In genomic region chrV:12465399-12465798, ce11 we compare ENCODE assay signal across 4 worm cellular contexts.
A peak's percentile ranks its signal among the peaks of the same experiment; 100 is the strongest.
TF ChIP-seq lines count a peak whose summit lies in the region.

No protein-coding gene starts in this region.

TF ChIP-seq in whole organism, L2 larva, 48 proteins besides CTCF, POLR2A, EP300 and RAD21 (continues in another document):
- peak; percentile 63 for TF ChIP-seq nhr-25 (tag; optimal IDR thresholded peaks at IDR 0.05; lab: Kevin White, UChicago)
- TF ChIP-seq ama-1 (optimal IDR thresholded peaks at IDR 0.05; lab: Kevin White, UChicago): no peak
- TF ChIP-seq ztf-11 (tag; optimal IDR thresholded peaks at IDR 0.05; lab: Kevin White, UChicago): no peak
- peak; percentile 95 for TF ChIP-seq sma-9 (GFP tag; optimal IDR thresholded peaks at IDR 0.05; lab: Kevin White, UChicago)
- TF ChIP-seq sma-9 (tag; optimal IDR thresholded peaks at IDR 0.05; lab: Kevin White, UChicago): peak; percentile 23
- peak; percentile 64 for TF ChIP-seq lin-13 (GFP tag; optimal IDR thresholded peaks at IDR 0.05; lab: Kevin White, UChicago)
- TF ChIP-seq Y55F3AM.14 (GFP tag; optimal IDR thresholded peaks at IDR 0.05; lab: Kevin White, UChicago): peak; percentile 73
- TF ChIP-seq peb-1 (tag; optimal IDR thresholded peaks at IDR 0.05; lab: Kevin White, UChicago): no peak
- peak; percentile 89 for TF ChIP-seq crh-2 (tag; optimal IDR thresholded peaks at IDR 0.05; lab: Kevin White, UChicago)
- TF ChIP-seq alr-1 (tag; optimal IDR thresholded peaks at IDR 0.05; lab: Kevin White, UChicago): no peak
- peak; percentile 96 for TF ChIP-seq C34F6.9 (tag; optimal IDR thresholded peaks at IDR 0.05; lab: Kevin White, UChicago)
- TF ChIP-seq fos-1 (tag; optimal IDR thresholded peaks at IDR 0.05; lab: Kevin White, UChicago): peak; percentile 20
- peak; percentile 59 for TF ChIP-seq ztf-4 (tag; optimal IDR thresholded peaks at IDR 0.05; lab: Kevin White, UChicago)
- no peak for TF ChIP-seq elt-1 (tag; optimal IDR thresholded peaks at IDR 0.05; lab: Kevin White, UChicago)
- peak; percentile 86 for TF ChIP-seq nhr-129 (tag; optimal IDR thresholded peaks at IDR 0.05; lab: Kevin White, UChicago)
- TF ChIP-seq mdl-1 (tag; optimal IDR thresholded peaks at IDR 0.05; lab: Kevin White, UChicago): peak in 1 of 2 experiments; percentile 67
- no peak for TF ChIP-seq ceh-16 (tag; optimal IDR thresholded peaks at IDR 0.05; lab: Kevin White, UChicago)
- TF ChIP-seq lin-39 (tag; optimal IDR thresholded peaks at IDR 0.05; lab: Kevin White, UChicago): no peak
- TF ChIP-seq egl-27 (tag; optimal IDR thresholded peaks at IDR 0.05; lab: Kevin White, UChicago): peak; percentile 79
- TF ChIP-seq nhr-23 (tag; optimal IDR thresholded peaks at IDR 0.05; lab: Kevin White, UChicago): no peak
- TF ChIP-seq nhr-6 (tag; optimal IDR thresholded peaks at IDR 0.05; lab: Kevin White, UChicago): no peak
- no peak for TF ChIP-seq dmd-4 (tag; optimal IDR thresholded peaks at IDR 0.05; lab: Kevin White, UChicago)
- no peak for TF ChIP-seq elt-3 (tag; optimal IDR thresholded peaks at IDR 0.05; lab: Kevin White, UChicago)
- peak; percentile 32 for TF ChIP-seq snpc-4 (tag; optimal IDR thresholded peaks at IDR 0.05; lab: Kevin White, UChicago)

TF ChIP-seq in whole organism, L4 larva, 104 proteins besides CTCF, POLR2A, EP300 and RAD21 (continues in another document):
- TF ChIP-seq set-16 (GFP tag; IDR thresholded peaks at IDR 0.05; lab: Robert Waterston, UW) (peak; percentile 95), saeg-2 (GFP tag; IDR thresholded peaks at IDR 0.05; lab: Robert Waterston, UW) (0 out of 2 replicates have a peak, but pooled peaks have one; percentile 27), nhr-6 (tag; optimal IDR thresholded peaks at IDR 0.05; lab: Kevin White, UChicago) (peak; percentile 50), lin-1 (GFP tag; IDR thresholded peaks at IDR 0.05; lab: Robert Waterston, UW) (no peak), spr-1 (tag; optimal IDR thresholded peaks at IDR 0.05; lab: Kevin White, UChicago) (no peak), Y75B8A.6 (GFP tag; IDR thresholded peaks at IDR 0.05; lab: Robert Waterston, UW) (0 out of 2 replicates have a peak, but pooled peaks have one; percentile 29), nhr-41 (GFP tag; IDR thresholded peaks at IDR 0.05; lab: Robert Waterston, UW) (no peak), Y105C5A.15 (GFP tag; IDR thresholded peaks at IDR 0.05; lab: Robert Waterston, UW) (no peak), F44E2.7 (GFP tag; IDR thresholded peaks at IDR 0.05; lab: Robert Waterston, UW) (no peak), zip-2 (tag; optimal IDR thresholded peaks at IDR 0.05; lab: Kevin White, UChicago) (no peak), unc-62 (GFP tag; optimal IDR thresholded peaks at IDR 0.05 in 1 of 2; lab: Kevin White, UChicago) (peak in 1 of 2 experiments; percentile 50), unc-62 (tag; optimal IDR thresholded peaks at IDR 0.05; lab: Kevin White, UChicago) (no peak), duxl-1 (tag; optimal IDR thresholded peaks at IDR 0.05; lab: Kevin White, UChicago; ENCODE audit: poor library complexity) (no peak), Y5F2A.4 (GFP tag; optimal IDR thresholded peaks at IDR 0.05; lab: Kevin White, UChicago) (no peak), php-3 (GFP tag; IDR thresholded peaks at IDR 0.05; lab: Robert Waterston, UW) (no peak), egl-43 (GFP tag; IDR thresholded peaks at IDR 0.05; lab: Robert Waterston, UW) (peak; percentile 71), lin-38 (GFP tag; IDR thresholded peaks at IDR 0.05; lab: Robert Waterston, UW) (no peak), daf-19 (GFP tag; conservative IDR thresholded peaks at IDR 0.05; lab: Robert Waterston, UW) (no peak), nhr-11 (tag; optimal IDR thresholded peaks at IDR 0.05; lab: Kevin White, UChicago) (peak; percentile 80), lin-39 (tag; optimal IDR thresholded peaks at IDR 0.05; lab: Kevin White, UChicago) (no peak), unc-130 (GFP tag; optimal IDR thresholded peaks at IDR 0.05; lab: Kevin White, UChicago) (no peak), Y48G9A.11 (GFP tag; IDR thresholded peaks at IDR 0.05; lab: Robert Waterston, UW) (no peak), ceh-28 (tag; optimal IDR thresholded peaks at IDR 0.05; lab: Kevin White, UChicago) (peak; percentile 31), dve-1 (tag; optimal IDR thresholded peaks at IDR 0.05; lab: Kevin White, UChicago; ENCODE audit: insufficient read depth) (peak; percentile 42)

TF ChIP-seq in whole organism, late embryonic, 69 proteins besides CTCF, POLR2A, EP300 and RAD21 (continues in another document):
- TF ChIP-seq ttx-3 (tag; optimal IDR thresholded peaks at IDR 0.05; lab: Kevin White, UChicago) (no peak), sox-2 (GFP tag; IDR thresholded peaks at IDR 0.05; lab: Robert Waterston, UW) (peak; percentile 38; the same call in 1 of the 2 replicates), ceh-14 (tag; optimal IDR thresholded peaks at IDR 0.05; lab: Kevin White, UChicago) (peak; percentile 88), tbx-2 (tag; optimal IDR thresholded peaks at IDR 0.05; lab: Kevin White, UChicago) (peak; percentile 83), ceh-18 (tag; optimal IDR thresholded peaks at IDR 0.05; lab: Kevin White, UChicago) (peak; percentile 91), fkh-6 (tag; optimal IDR thresholded peaks at IDR 0.05; lab: Kevin White, UChicago) (no peak), nfya-1 (tag; optimal IDR thresholded peaks at IDR 0.05; lab: Kevin White, UChicago) (peak; percentile 75), dve-1 (tag; optimal IDR thresholded peaks at IDR 0.05; lab: Kevin White, UChicago) (no peak), unc-3 (GFP tag; conservative IDR thresholded peaks at IDR 0.05; lab: Robert Waterston, UW) (no peak), unc-3 (tag; optimal IDR thresholded peaks at IDR 0.05; lab: Kevin White, UChicago) (peak; percentile 81), hlh-6 (tag; optimal IDR thresholded peaks at IDR 0.05; lab: Kevin White, UChicago) (no peak), unc-55 (GFP tag; optimal IDR thresholded peaks at IDR 0.05; lab: Kevin White, UChicago) (peak; percentile 90), fkh-10 (GFP tag; optimal IDR thresholded peaks at IDR 0.05; lab: Kevin White, UChicago) (peak; percentile 3), F13H6.1 (tag; optimal IDR thresholded peaks at IDR 0.05; lab: Kevin White, UChicago) (peak; percentile 43), fax-1 (tag; optimal IDR thresholded peaks at IDR 0.05; lab: Kevin White, UChicago) (peak; percentile 23), madf-2 (tag; optimal IDR thresholded peaks at IDR 0.05; lab: Kevin White, UChicago) (peak; percentile 44), ceh-48 (tag; optimal IDR thresholded peaks at IDR 0.05; lab: Kevin White, UChicago) (peak; percentile 92), ref-2 (tag; optimal IDR thresholded peaks at IDR 0.05; lab: Kevin White, UChicago) (peak; percentile 67), Y22D7AL.16 (tag; optimal IDR thresholded peaks at IDR 0.05; lab: Kevin White, UChicago) (no peak), rnt-1 (tag; optimal IDR thresholded peaks at IDR 0.05; lab: Kevin White, UChicago) (peak; percentile 65), syd-9 (tag; optimal IDR thresholded peaks at IDR 0.05; lab: Kevin White, UChicago) (peak; percentile 74), pag-3 (tag; optimal IDR thresholded peaks at IDR 0.05; lab: Kevin White, UChicago; ENCODE audit: borderline replicate concordance) (peak; percentile 37), ceh-22 (tag; optimal IDR thresholded peaks at IDR 0.05; lab: Kevin White, UChicago) (no peak), K09A11.1 (tag; optimal IDR thresholded peaks at IDR 0.05; lab: Kevin White, UChicago; ENCODE audit: insufficient read depth) (peak; percentile 13), ceh-31 (tag; optimal IDR thresholded peaks at IDR 0.05; lab: Kevin White, UChicago) (peak; percentile 88)

TF ChIP-seq in whole organism, mixed stage, embryonic, 35 proteins besides CTCF, POLR2A, EP300 and RAD21 (continues in another document):
- TF ChIP-seq nhr-237 (tag; optimal IDR thresholded peaks at IDR 0.05; lab: Kevin White, UChicago) (no peak), cnd-1 (tag; optimal IDR thresholded peaks at IDR 0.05; lab: Kevin White, UChicago) (no peak), tbx-8 (GFP tag; optimal IDR thresholded peaks at IDR 0.05; lab: Kevin White, UChicago) (no peak), nhr-12 (tag; optimal IDR thresholded peaks at IDR 0.05; lab: Kevin White, UChicago) (no peak), unc-120 (tag; optimal IDR thresholded peaks at IDR 0.05; lab: Kevin White, UChicago; ENCODE audit: poor library complexity, severe bottlenecking) (peak; percentile 87), ceh-43 (GFP tag; optimal IDR thresholded peaks at IDR 0.05; lab: Kevin White, UChicago) (no peak), pha-4 (tag; optimal IDR thresholded peaks at IDR 0.05; lab: Kevin White, UChicago) (peak; percentile 62), sptf-1 (tag; optimal IDR thresholded peaks at IDR 0.05; lab: Kevin White, UChicago) (peak; percentile 26), flh-1 (GFP tag; optimal IDR thresholded peaks at IDR 0.05; lab: Kevin White, UChicago) (no peak), ceh-39 (tag; optimal IDR thresholded peaks at IDR 0.05; lab: Kevin White, UChicago) (no peak), hlh-1 (tag; optimal IDR thresholded peaks at IDR 0.05; lab: Kevin White, UChicago) (peak; percentile 49), nhr-28 (tag; optimal IDR thresholded peaks at IDR 0.05; lab: Kevin White, UChicago) (no peak), mep-1 (tag; optimal IDR thresholded peaks at IDR 0.05; lab: Kevin White, UChicago) (peak; percentile 66), ham-2 (GFP tag; optimal IDR thresholded peaks at IDR 0.05; lab: Kevin White, UChicago) (no peak), snpc-4 (tag; optimal IDR thresholded peaks at IDR 0.05; lab: Kevin White, UChicago) (no peak), sem-2 (GFP tag; optimal IDR thresholded peaks at IDR 0.05; lab: Kevin White, UChicago) (no peak), ztf-11 (tag; optimal IDR thresholded peaks at IDR 0.05; lab: Kevin White, UChicago) (peak; percentile 61), lin-32 (GFP tag; optimal IDR thresholded peaks at IDR 0.05; lab: Kevin White, UChicago) (no peak), ceh-83 (GFP tag; optimal IDR thresholded peaks at IDR 0.05; lab: Kevin White, UChicago) (no peak), mls-2 (tag; optimal IDR thresholded peaks at IDR 0.05; lab: Kevin White, UChicago) (peak; percentile 25), lin-13 (tag; optimal IDR thresholded peaks at IDR 0.05; lab: Kevin White, UChicago) (no peak), bed-3 (GFP tag; optimal IDR thresholded peaks at IDR 0.05; lab: Kevin White, UChicago) (no peak), unc-62 (GFP tag; optimal IDR thresholded peaks at IDR 0.05; lab: Kevin White, UChicago) (peak; percentile 93), elt-1 (tag; optimal IDR thresholded peaks at IDR 0.05; lab: Kevin White, UChicago; ENCODE audit: borderline replicate concordance, insufficient read depth) (no peak), nhr-76 (tag; optimal IDR thresholded peaks at IDR 0.05; lab: Kevin White, UChicago) (no peak), M03D4.4 (tag; optimal IDR thresholded peaks at IDR 0.05; lab: Kevin White, UChicago) (peak; percentile 38), unc-39 (tag; optimal IDR thresholded peaks at IDR 0.05; lab: Kevin White, UChicago) (peak; percentile 18), drap-1 (GFP tag; optimal IDR thresholded peaks at IDR 0.05; lab: Kevin White, UChicago) (peak; percentile 1), elt-3 (tag; optimal IDR thresholded peaks at IDR 0.05; lab: Kevin White, UChicago) (no peak), blmp-1 (tag; optimal IDR thresholded peaks at IDR 0.05; lab: Kevin White, UChicago) (no peak)
